Fruit fly (Drosophila melanogaster) whole organism, embryonic: ENCODE data around the gene CG3598.

Experiments
- BEAF-32 ChIP-seq: fragments of 200-800 bp; sonication (Bioruptor generic); optimal IDR thresholded peaks from 3 replicates; lab custom pipeline; 2017; ENCODE audit warnings: missing biosample characterization, missing genetic modification characterization, mild to moderate bottlenecking, moderate library complexity, missing genetic modification reagents
- CG10431 ChIP-seq: fragments of 200-800 bp; sonication (Bioruptor generic); optimal IDR thresholded peaks from 3 replicates; lab custom pipeline; 2018; ENCODE audit warnings: missing biosample characterization, mild to moderate bottlenecking, missing genetic modification characterization
- CG10543 ChIP-seq: fragments of 200-800 bp; sonication (Bioruptor generic); optimal IDR thresholded peaks from 3 replicates; lab custom pipeline; 2017; ENCODE audit warnings: missing biosample characterization, mild to moderate bottlenecking, missing genetic modification characterization, moderate library complexity
- CG11504 ChIP-seq: fragments of 200-800 bp; sonication (Bioruptor generic); optimal IDR thresholded peaks from 3 replicates; lab custom pipeline; 2019; ENCODE audit warnings: missing biosample characterization, mild to moderate bottlenecking, missing genetic modification characterization, moderate library complexity
- CG11695 ChIP-seq: fragments of 200-800 bp; sonication (Bioruptor generic); IDR thresholded peaks from 3 replicates; pipeline ENCODE4 v1.3.6; 2022; ENCODE audit warnings: missing biosample characterization, missing genetic modification characterization
- CG12104 ChIP-seq: fragments of 200-800 bp; sonication (Bioruptor generic); optimal IDR thresholded peaks from 3 replicates; lab custom pipeline; 2016; ENCODE audit warnings: missing biosample characterization, missing genetic modification characterization
- CG13894 ChIP-seq: fragments of 200-800 bp; sonication (Bioruptor generic); optimal IDR thresholded peaks from 3 replicates; lab custom pipeline; 2018; ENCODE audit warnings: missing biosample characterization, mild to moderate bottlenecking, missing genetic modification characterization, moderate library complexity
- CG14050 ChIP-seq: fragments of 200-800 bp; sonication (Bioruptor generic); IDR thresholded peaks from 3 replicates; pipeline ENCODE4 v1.3.6; 2022; ENCODE audit warnings: missing biosample characterization, missing genetic modification characterization
- CG17186 ChIP-seq: fragments of 200-800 bp; sonication (Bioruptor generic); optimal IDR thresholded peaks from 3 replicates; lab custom pipeline; 2017; ENCODE audit warnings: missing biosample characterization, missing genetic modification reagents, missing genetic modification characterization
- CG17568 ChIP-seq: fragments of 200-800 bp; sonication (Bioruptor generic); optimal IDR thresholded peaks from 2 replicates; lab custom pipeline; 2018; ENCODE audit warnings: missing biosample characterization, mild to moderate bottlenecking, missing genetic modification characterization, moderate library complexity
- CG17912 ChIP-seq: fragments of 200-800 bp; sonication (Bioruptor generic); optimal IDR thresholded peaks from 2 replicates; lab custom pipeline; 2018; ENCODE audit warnings: missing biosample characterization, mild to moderate bottlenecking, missing genetic modification characterization
- CG18011 ChIP-seq: fragments of 200-800 bp; sonication (Bioruptor generic); optimal IDR thresholded peaks from 2 replicates; lab custom pipeline; 2017; ENCODE audit warnings: missing biosample characterization, missing genetic modification characterization, mild to moderate bottlenecking, moderate library complexity, missing genotype
- CG18476 ChIP-seq: fragments of 200-800 bp; sonication (Bioruptor generic); optimal IDR thresholded peaks from 2 replicates; lab custom pipeline; 2016; ENCODE audit warnings: missing biosample characterization, mild to moderate bottlenecking, missing genetic modification characterization
- CG31388 ChIP-seq: fragments of 200-800 bp; sonication (Bioruptor generic); optimal IDR thresholded peaks from 2 replicates; lab custom pipeline; 2016; ENCODE audit warnings: missing biosample characterization, missing genetic modification characterization
- CG3281 ChIP-seq: fragments of 200-800 bp; sonication (Bioruptor generic); optimal IDR thresholded peaks from 3 replicates; lab custom pipeline; 2017; ENCODE audit warnings: missing biosample characterization, mild to moderate bottlenecking, missing genetic modification characterization
- CG33557 ChIP-seq: fragments of 200-800 bp; sonication (Bioruptor generic); optimal IDR thresholded peaks from 2 replicates; lab custom pipeline; 2019; ENCODE audit warnings: missing biosample characterization, mild to moderate bottlenecking, missing genetic modification characterization, moderate library complexity
- CG43689 ChIP-seq: fragments of 200-800 bp; sonication (Bioruptor generic); IDR thresholded peaks from 2 replicates; pipeline ENCODE4 v1.3.6; 2022; ENCODE audit warnings: missing biosample characterization, missing genetic modification characterization
- CG4617 ChIP-seq: fragments of 200-800 bp; sonication (Bioruptor generic); optimal IDR thresholded peaks from 3 replicates; lab custom pipeline; 2016; ENCODE audit warnings: missing biosample characterization, missing genetic modification characterization, borderline replicate concordance
- CG6254 ChIP-seq: fragments of 200-800 bp; sonication (Bioruptor generic); optimal IDR thresholded peaks from 3 replicates; lab custom pipeline; 2017; ENCODE audit warnings: mild to moderate bottlenecking, missing biosample characterization, missing genetic modification reagents, missing genetic modification characterization
- CG7271 ChIP-seq: fragments of 200-800 bp; sonication (Bioruptor generic); optimal IDR thresholded peaks from 2 replicates; lab custom pipeline; 2018; ENCODE audit warnings: missing biosample characterization, mild to moderate bottlenecking, missing genetic modification characterization, moderate library complexity
- CG8281 ChIP-seq: fragments of 200-800 bp; sonication (Bioruptor generic); optimal IDR thresholded peaks from 2 replicates; lab custom pipeline; 2018; ENCODE audit warnings: missing biosample characterization, mild to moderate bottlenecking, missing genetic modification characterization, moderate library complexity
- CG9727 ChIP-seq: fragments of 200-800 bp; sonication (Bioruptor generic); optimal IDR thresholded peaks from 3 replicates; lab custom pipeline; 2017; ENCODE audit warnings: missing biosample characterization, mild to moderate bottlenecking, missing genetic modification characterization
- Dfd ChIP-seq, 2 experiments: fragments of >200 bp; optimal IDR thresholded peaks; 2 replicates each; lab custom pipeline; 2017; ENCODE audit warnings: missing biosample characterization in 2 of 2, missing genetic modification characterization in 2 of 2
- Dref ChIP-seq: fragments of 200-800 bp; sonication (Bioruptor generic); IDR thresholded peaks from 2 replicates; pipeline ENCODE4 v1.3.6; 2022; ENCODE audit warnings: missing biosample characterization, missing genetic modification characterization
- E2f1 ChIP-seq: fragments of 200-800 bp; sonication (Bioruptor generic); IDR thresholded peaks from 2 replicates; pipeline ENCODE4 v1.3.6; 2022; ENCODE audit warnings: missing biosample characterization, missing genetic modification characterization
- Ets65A ChIP-seq: fragments of 200-800 bp; sonication (Bioruptor generic); peaks from one replicate; lab custom pipeline; 2016; ENCODE audit warnings: missing biosample characterization, missing genetic modification characterization
- Fer3 ChIP-seq: fragments of 200-800 bp; sonication (Bioruptor generic); optimal IDR thresholded peaks from 2 replicates; lab custom pipeline; 2018; ENCODE audit warnings: missing biosample characterization, mild to moderate bottlenecking, missing genetic modification characterization, moderate library complexity
- H15 ChIP-seq: fragments of 200-800 bp; sonication (Bioruptor generic); IDR thresholded peaks from 3 replicates; pipeline ENCODE4 v1.3.6; 2022; ENCODE audit warnings: missing biosample characterization, missing genetic modification characterization
- HmgZ ChIP-seq: fragments of 200-800 bp; sonication (Bioruptor generic); optimal IDR thresholded peaks from 2 replicates; lab custom pipeline; 2018; ENCODE audit warnings: missing biosample characterization, mild to moderate bottlenecking, missing genetic modification characterization
- Lhr ChIP-seq: fragments of 200-800 bp; sonication (Bioruptor generic); optimal IDR thresholded peaks from 3 replicates; lab custom pipeline; 2017; ENCODE audit warnings: mild to moderate bottlenecking, missing biosample characterization, missing genetic modification reagents, missing genetic modification characterization
- Med ChIP-seq: fragments of 200-800 bp; sonication (Bioruptor generic); peaks from one replicate; lab custom pipeline; 2016; ENCODE audit warnings: missing biosample characterization, missing genetic modification characterization, mild to moderate bottlenecking, inconsistent platforms, moderate library complexity
- Nf-YB ChIP-seq: fragments of 200-800 bp; sonication (Bioruptor generic); optimal IDR thresholded peaks from 3 replicates; lab custom pipeline; 2019; ENCODE audit warnings: missing biosample characterization, mild to moderate bottlenecking, missing genetic modification characterization, moderate library complexity
- Ssrp ChIP-seq: fragments of 200-800 bp; sonication (Bioruptor generic); optimal IDR thresholded peaks from 2 replicates; lab custom pipeline; 2018; ENCODE audit warnings: missing biosample characterization, mild to moderate bottlenecking, missing genetic modification characterization, moderate library complexity
- Xbp1 ChIP-seq: fragments of 200-800 bp; sonication (Bioruptor generic); optimal IDR thresholded peaks from 3 replicates; lab custom pipeline; 2016; ENCODE audit warnings: missing biosample characterization, mild to moderate bottlenecking, missing genetic modification characterization
- caup ChIP-seq: fragments of 200-800 bp; sonication (Bioruptor generic); optimal IDR thresholded peaks from 3 replicates; lab custom pipeline; 2017; ENCODE audit warnings: missing biosample characterization, mild to moderate bottlenecking, missing genetic modification characterization, moderate library complexity; ENCODE audit not compliant: severe bottlenecking
- dpn ChIP-seq, 2 experiments: fragments of 200-800 bp; sonication (Bioruptor generic); optimal IDR thresholded peaks; 3 replicates each; lab custom pipeline; 2016; ENCODE audit warnings: missing biosample characterization in 2 of 2, missing genetic modification characterization in 2 of 2
- fd3F ChIP-seq: fragments of 200-800 bp; sonication (Bioruptor generic); optimal IDR thresholded peaks from 2 replicates; lab custom pipeline; 2018; ENCODE audit warnings: missing biosample characterization, mild to moderate bottlenecking, missing genetic modification characterization, moderate library complexity
- hbn ChIP-seq: fragments of 200-800 bp; sonication (Bioruptor generic); IDR thresholded peaks from 2 replicates; pipeline ENCODE4 v1.3.6; 2022; ENCODE audit warnings: missing biosample characterization, missing genetic modification characterization; ENCODE audit not compliant: partially characterized antibody
- jigr1 ChIP-seq: fragments of 200-800 bp; sonication (Bioruptor generic); IDR thresholded peaks from 3 replicates; pipeline ENCODE4 v1.3.6; 2022; ENCODE audit warnings: missing biosample characterization, missing genetic modification characterization
- kni ChIP-seq: fragments of 200-800 bp; sonication (Bioruptor generic); optimal IDR thresholded peaks from 3 replicates; lab custom pipeline; 2017; ENCODE audit warnings: mild to moderate bottlenecking, missing biosample characterization, missing genetic modification reagents, missing genetic modification characterization
- lilli ChIP-seq: fragments of 200-800 bp; sonication (Bioruptor generic); optimal IDR thresholded peaks from 3 replicates; lab custom pipeline; 2016; ENCODE audit warnings: missing biosample characterization, missing genetic modification characterization
- luna ChIP-seq: fragments of 200-800 bp; sonication (Bioruptor generic); optimal IDR thresholded peaks from 2 replicates; lab custom pipeline; 2016; ENCODE audit warnings: missing biosample characterization, missing genetic modification characterization
- odd ChIP-seq: fragments of 200-800 bp; sonication (Bioruptor generic); optimal IDR thresholded peaks from 2 replicates; lab custom pipeline; 2017; ENCODE audit warnings: missing biosample characterization, mild to moderate bottlenecking, missing genetic modification characterization
- org-1 ChIP-seq: fragments of 200-800 bp; sonication (Bioruptor generic); optimal IDR thresholded peaks from 2 replicates; lab custom pipeline; 2017; ENCODE audit warnings: missing biosample characterization, missing genetic modification characterization
- pb ChIP-seq: fragments of 200-800 bp; sonication (Bioruptor generic); optimal IDR thresholded peaks from 3 replicates; lab custom pipeline; 2016; ENCODE audit warnings: missing biosample characterization, missing genetic modification characterization
- pzg ChIP-seq: fragments of 200-800 bp; sonication (Bioruptor generic); optimal IDR thresholded peaks from 3 replicates; lab custom pipeline; 2018; ENCODE audit warnings: missing biosample characterization, mild to moderate bottlenecking, missing genetic modification characterization, moderate library complexity
- schlank ChIP-seq: fragments of 200-800 bp; sonication (Bioruptor generic); optimal IDR thresholded peaks from 2 replicates; lab custom pipeline; 2018; ENCODE audit warnings: missing biosample characterization, mild to moderate bottlenecking, missing genetic modification characterization
- sima ChIP-seq: fragments of 200-800 bp; sonication (Bioruptor generic); optimal IDR thresholded peaks from 2 replicates; lab custom pipeline; 2016; ENCODE audit warnings: missing biosample characterization, missing genetic modification characterization
- tap ChIP-seq: fragments of 200-800 bp; optimal IDR thresholded peaks from 3 replicates; lab custom pipeline; 2019; ENCODE audit warnings: missing biosample characterization, mild to moderate bottlenecking, missing genetic modification characterization, moderate library complexity
- wek ChIP-seq: fragments of 200-800 bp; sonication (Bioruptor generic); optimal IDR thresholded peaks from 3 replicates; lab custom pipeline; 2018; ENCODE audit warnings: missing biosample characterization, mild to moderate bottlenecking, missing genetic modification characterization, moderate library complexity
- yki ChIP-seq: fragments of >200 bp; optimal IDR thresholded peaks from 3 replicates; lab custom pipeline; 2018

The CG3598 gene

dm6 chrX:2951637-2952036, 14.8 kb downstream of the CG3598 start (continued):
- TF ChIP-seq CG43689 (no peak), CG18011 (GFP tag; lab: Kevin White, UChicago) (no peak), lilli (GFP tag; lab: Kevin White, UChicago) (no peak), CG31388 (no peak), Fer3 (tag; lab: Kevin White, UChicago) (peak; percentile 26), CG13894 (tag; lab: Kevin White, UChicago) (no peak), pb (GFP tag; lab: Kevin White, UChicago) (no peak), odd (GFP tag; lab: Kevin White, UChicago) (no peak), hbn (GFP tag; lab: Robert Waterston, UW) (no peak), CG4617 (GFP tag; lab: Kevin White, UChicago) (no peak), CG12104 (GFP tag; lab: Kevin White, UChicago) (no peak), fd3F (GFP tag; lab: Kevin White, UChicago) (no peak), kni (no peak), CG8281 (peak; percentile 4), tap (no peak), yki (lab: Kevin White, UChicago) (no peak), Dref (no peak), Lhr (no peak), luna (GFP tag; lab: Kevin White, UChicago) (no peak), CG17186 (GFP tag; lab: Kevin White, UChicago) (no peak), CG3281 (GFP tag; lab: Kevin White, UChicago) (peak; percentile 9), jigr1 (GFP tag; lab: Robert Waterston, UW) (no peak), CG18476 (no peak), Dfd (GFP tag; optimal IDR thresholded peaks at IDR 0.05; lab: Kevin White, UChicago) (no peak), schlank (tag; lab: Kevin White, UChicago) (no peak), CG14050 (GFP tag; lab: Robert Waterston, UW) (no peak), HmgZ (tag; lab: Kevin White, UChicago) (no peak), CG9727 (GFP tag; lab: Kevin White, UChicago) (no peak), CG11695 (GFP tag; lab: Robert Waterston, UW) (no peak), H15 (GFP tag; lab: Robert Waterston, UW) (no peak), CG7271 (tag; lab: Kevin White, UChicago) (no peak), CG33557 (GFP tag; lab: Kevin White, UChicago) (no peak), wek (GFP tag; lab: Kevin White, UChicago) (no peak), Med (no peak), E2f1 (GFP tag; lab: Robert Waterston, UW) (no peak), CG6254 (GFP tag; lab: Kevin White, UChicago) (no peak), Xbp1 (GFP tag; lab: Kevin White, UChicago) (no peak), Nf-YB (GFP tag; lab: Kevin White, UChicago) (no peak), CG10543 (GFP tag; lab: Kevin White, UChicago) (no peak), caup (GFP tag; lab: Kevin White, UChicago) (no peak), pzg (GFP tag; lab: Kevin White, UChicago) (no peak), CG11504 (tag; lab: Kevin White, UChicago) (peak; percentile 67), CG10431 (no peak), Ets65A (GFP tag; lab: Kevin White, UChicago) (no peak), dpn (GFP tag; optimal IDR thresholded peaks at IDR 0.05; lab: Kevin White, UChicago) (no peak), sima (GFP tag; lab: Kevin White, UChicago) (no peak), CG17912 (GFP tag; lab: Kevin White, UChicago) (no peak), Ssrp (tag; lab: Kevin White, UChicago) (peak; percentile 9), BEAF-32 (no peak), org-1 (peak; percentile 15), CG17568 (no peak)
